Fruit fly (Drosophila melanogaster): Measurements from ENCODE around the gene CG10680.

- TF ChIP-seq sim (GFP tag; IDR thresholded peaks at IDR 0.05), result no peak
- no peak for TF ChIP-seq CG34224 (GFP tag; IDR thresholded peaks at IDR 0.05; ENCODE audit: partially characterized antibody)
- no peak for TF ChIP-seq CG8478 (optimal IDR thresholded peaks at IDR 0.05)
- TF ChIP-seq wdn (GFP tag; IDR thresholded peaks at IDR 0.05), result no peak
- TF ChIP-seq CG1233 (GFP tag; optimal IDR thresholded peaks at IDR 0.05), result no peak
- TF ChIP-seq Adf1 (GFP tag; IDR thresholded peaks at IDR 0.05), result no peak
Measured at dm6 chr2L:19992427-19992998, 28.6 kb downstream of the CG10680 start.

Measured in whole organism, embryonic.